Fruit fly (Drosophila melanogaster) whole organism, embryonic: ENCODE data around the gene dpy.

Experiments used
- Atf3 ChIP-seq: fragments of 200-800 bp; sonication (Bioruptor generic); optimal IDR thresholded peaks from 3 replicates; lab custom pipeline; 2016; ENCODE audit warnings: missing biosample characterization, missing genetic modification characterization
- CG10147 ChIP-seq: fragments of 200-800 bp; sonication (Bioruptor generic); optimal IDR thresholded peaks from 2 replicates; lab custom pipeline; 2019; ENCODE audit warnings: missing biosample characterization, mild to moderate bottlenecking, missing genetic modification characterization, moderate library complexity
- CG10431 ChIP-seq: fragments of 200-800 bp; sonication (Bioruptor generic); optimal IDR thresholded peaks from 3 replicates; lab custom pipeline; 2018; ENCODE audit warnings: missing biosample characterization, mild to moderate bottlenecking, missing genetic modification characterization
- CG12071 ChIP-seq: fragments of 200-800 bp; sonication (Bioruptor generic); optimal IDR thresholded peaks from 3 replicates; lab custom pipeline; 2018; ENCODE audit warnings: missing biosample characterization, mild to moderate bottlenecking, missing genetic modification characterization
- CG12769 ChIP-seq: fragments of 200-800 bp; sonication (Bioruptor generic); optimal IDR thresholded peaks from 2 replicates; lab custom pipeline; 2019; ENCODE audit warnings: missing biosample characterization, mild to moderate bottlenecking, missing genetic modification characterization, moderate library complexity
- CG15011 ChIP-seq: fragments of 200-800 bp; sonication (Bioruptor generic); optimal IDR thresholded peaks from 3 replicates; lab custom pipeline; 2018; ENCODE audit warnings: missing biosample characterization, mild to moderate bottlenecking, missing genetic modification characterization
- CG1647 ChIP-seq: fragments of 200-800 bp; sonication (Bioruptor generic); optimal IDR thresholded peaks from 3 replicates; lab custom pipeline; 2016; ENCODE audit warnings: missing biosample characterization, missing genetic modification characterization
- CG16815 ChIP-seq: fragments of 200-800 bp; sonication (Bioruptor generic); optimal IDR thresholded peaks from 3 replicates; lab custom pipeline; 2017; ENCODE audit warnings: missing biosample characterization, mild to moderate bottlenecking, missing genetic modification characterization
- CG1832 ChIP-seq: fragments of 200-800 bp; sonication (Bioruptor generic); optimal IDR thresholded peaks from 2 replicates; lab custom pipeline; 2017; ENCODE audit warnings: missing biosample characterization, mild to moderate bottlenecking, missing genetic modification characterization, inconsistent platforms
- CG2199 ChIP-seq: fragments of 200-800 bp; sonication (Bioruptor generic); IDR thresholded peaks from 3 replicates; pipeline ENCODE4 v1.3.6; 2022; ENCODE audit warnings: missing biosample characterization, missing genetic modification characterization
- CG2678 ChIP-seq: fragments of 200-800 bp; sonication (Bioruptor generic); optimal IDR thresholded peaks from 3 replicates; lab custom pipeline; 2019; ENCODE audit warnings: missing biosample characterization, mild to moderate bottlenecking, missing genetic modification characterization, moderate library complexity
- CG32532 ChIP-seq: fragments of 200-800 bp; sonication (Bioruptor generic); IDR thresholded peaks from 2 replicates; pipeline ENCODE4 v1.3.6; 2022; ENCODE audit warnings: missing biosample characterization, missing genetic modification characterization
- CG34224 ChIP-seq: fragments of 200-800 bp; sonication (Bioruptor generic); IDR thresholded peaks from 3 replicates; pipeline ENCODE4 v1.3.6; 2022; ENCODE audit warnings: missing biosample characterization, missing genetic modification characterization; ENCODE audit not compliant: partially characterized antibody
- CG4282 ChIP-seq: fragments of 200-800 bp; sonication (Bioruptor generic); optimal IDR thresholded peaks from 2 replicates; lab custom pipeline; 2016; ENCODE audit warnings: missing biosample characterization, missing genetic modification characterization
- CG43689 ChIP-seq: fragments of 200-800 bp; sonication (Bioruptor generic); IDR thresholded peaks from 2 replicates; pipeline ENCODE4 v1.3.6; 2022; ENCODE audit warnings: missing biosample characterization, missing genetic modification characterization
- CG4617 ChIP-seq: fragments of 200-800 bp; sonication (Bioruptor generic); optimal IDR thresholded peaks from 3 replicates; lab custom pipeline; 2016; ENCODE audit warnings: missing biosample characterization, missing genetic modification characterization, borderline replicate concordance
- CG7556 ChIP-seq: fragments of 200-800 bp; sonication (Bioruptor generic); optimal IDR thresholded peaks from 2 replicates; lab custom pipeline; 2017; ENCODE audit warnings: missing biosample characterization, mild to moderate bottlenecking, missing genetic modification characterization
- CG7786 ChIP-seq: fragments of 200-800 bp; sonication (Bioruptor generic); optimal IDR thresholded peaks from 2 replicates; lab custom pipeline; 2016; ENCODE audit warnings: missing biosample characterization, missing genetic modification characterization
- CkIIα-i1 ChIP-seq: fragments of 200-800 bp; sonication (Bioruptor generic); IDR thresholded peaks from 2 replicates; pipeline ENCODE4 v1.3.6; 2022; ENCODE audit warnings: missing biosample characterization, missing genetic modification characterization
- Dfd ChIP-seq, 2 experiments: fragments of >200 bp; optimal IDR thresholded peaks; 2 replicates each; lab custom pipeline; 2017; ENCODE audit warnings: missing biosample characterization in 2 of 2, missing genetic modification characterization in 2 of 2
- Doc3 ChIP-seq: fragments of 200-800 bp; sonication (Bioruptor generic); IDR thresholded peaks from 3 replicates; pipeline ENCODE4 v1.3.6; 2022; ENCODE audit warnings: missing biosample characterization, missing genetic modification characterization; ENCODE audit not compliant: partially characterized antibody
- HLH54F ChIP-seq: fragments of 200-800 bp; sonication (Bioruptor generic); optimal IDR thresholded peaks from 3 replicates; lab custom pipeline; 2016; ENCODE audit warnings: missing biosample characterization, missing genetic modification characterization
- Hr78 ChIP-seq, 2 experiments: fragments of 200-800 bp in 1 of 2; fragments of >200 bp in 1 of 2; sonication (Bioruptor generic) in 1 of 2; optimal IDR thresholded peaks; 2 replicates each; lab custom pipeline; 2017 to 2019; ENCODE audit warnings: missing biosample characterization in 2 of 2, missing genetic modification characterization in 2 of 2, mild to moderate bottlenecking in 1 of 2, moderate library complexity in 1 of 2
- NfI ChIP-seq: fragments of 200-800 bp; sonication (Bioruptor generic); optimal IDR thresholded peaks from 3 replicates; lab custom pipeline; 2018; ENCODE audit warnings: missing biosample characterization, mild to moderate bottlenecking, missing genetic modification characterization, moderate library complexity
- Xbp1 ChIP-seq: fragments of 200-800 bp; sonication (Bioruptor generic); optimal IDR thresholded peaks from 3 replicates; lab custom pipeline; 2016; ENCODE audit warnings: missing biosample characterization, mild to moderate bottlenecking, missing genetic modification characterization
- abd-A ChIP-seq: fragments of 200-800 bp; sonication (Bioruptor generic); optimal IDR thresholded peaks from 3 replicates; lab custom pipeline; 2019; ENCODE audit warnings: missing biosample characterization, mild to moderate bottlenecking, missing genetic modification characterization, moderate library complexity
- ara ChIP-seq: fragments of 200-800 bp; sonication (Bioruptor generic); IDR thresholded peaks from 2 replicates; pipeline ENCODE4 v1.3.6; 2022; ENCODE audit warnings: missing biosample characterization, missing genetic modification characterization
- bcd ChIP-seq: fragments of 200-800 bp; sonication (Bioruptor generic); optimal IDR thresholded peaks from 2 replicates; lab custom pipeline; 2017; ENCODE audit warnings: missing biosample characterization, mild to moderate bottlenecking, missing genetic modification characterization
- cas ChIP-seq: fragments of 200-800 bp; sonication (Bioruptor generic); IDR thresholded peaks from 2 replicates; pipeline ENCODE4 v1.3.6; 2022; ENCODE audit warnings: missing biosample characterization, missing genetic modification characterization
- chinmo ChIP-seq: fragments of 200-800 bp; sonication (Bioruptor generic); IDR thresholded peaks from 4 replicates; pipeline ENCODE4 v1.3.6; 2022; ENCODE audit warnings: missing biosample characterization, missing genetic modification characterization; ENCODE audit not compliant: partially characterized antibody
- disco-r ChIP-seq: fragments of 200-800 bp; sonication (Bioruptor generic); optimal IDR thresholded peaks from 2 replicates; lab custom pipeline; 2016; ENCODE audit warnings: missing biosample characterization, missing genetic modification characterization
- dpn ChIP-seq, 2 experiments: fragments of 200-800 bp; sonication (Bioruptor generic); optimal IDR thresholded peaks; 3 replicates each; lab custom pipeline; 2016; ENCODE audit warnings: missing biosample characterization in 2 of 2, missing genetic modification characterization in 2 of 2
- fd64A ChIP-seq: fragments of 200-800 bp; sonication (Bioruptor generic); optimal IDR thresholded peaks from 3 replicates; lab custom pipeline; 2018; ENCODE audit warnings: missing biosample characterization, mild to moderate bottlenecking, missing genetic modification characterization
- grau ChIP-seq: fragments of 200-800 bp; optimal IDR thresholded peaks from 3 replicates; lab custom pipeline; 2019; ENCODE audit warnings: missing biosample characterization, mild to moderate bottlenecking, missing genetic modification characterization, moderate library complexity
- grn ChIP-seq: fragments of 200-800 bp; sonication (Bioruptor generic); optimal IDR thresholded peaks from 3 replicates; lab custom pipeline; 2017; ENCODE audit warnings: missing biosample characterization, missing genetic modification characterization
- hth ChIP-seq: fragments of >200 bp; optimal IDR thresholded peaks from 2 replicates; lab custom pipeline; 2017; ENCODE audit warnings: inconsistent platforms
- ken ChIP-seq: fragments of 200-800 bp; sonication (Bioruptor generic); IDR thresholded peaks from 3 replicates; pipeline ENCODE4 v1.3.6; 2022; ENCODE audit warnings: missing biosample characterization, missing genetic modification characterization
- kni ChIP-seq: fragments of 200-800 bp; sonication (Bioruptor generic); optimal IDR thresholded peaks from 3 replicates; lab custom pipeline; 2017; ENCODE audit warnings: mild to moderate bottlenecking, missing biosample characterization, missing genetic modification reagents, missing genetic modification characterization
- luna ChIP-seq: fragments of 200-800 bp; sonication (Bioruptor generic); optimal IDR thresholded peaks from 2 replicates; lab custom pipeline; 2016; ENCODE audit warnings: missing biosample characterization, missing genetic modification characterization
- nerfin-2 ChIP-seq: fragments of 200-800 bp; sonication (Bioruptor generic); IDR thresholded peaks from 2 replicates; pipeline ENCODE4 v1.3.6; 2022; ENCODE audit warnings: missing biosample characterization, missing genetic modification characterization; ENCODE audit not compliant: partially characterized antibody
- oc ChIP-seq: fragments of 200-800 bp; sonication (Bioruptor generic); optimal IDR thresholded peaks from 2 replicates; lab custom pipeline; 2018; ENCODE audit warnings: missing biosample characterization, mild to moderate bottlenecking, missing genetic modification characterization, moderate library complexity
- onecut ChIP-seq: fragments of 200-800 bp; sonication (Bioruptor generic); IDR thresholded peaks from 2 replicates; pipeline ENCODE4 v1.3.6; 2022; ENCODE audit warnings: missing biosample characterization, missing genetic modification characterization
- otp ChIP-seq: fragments of 200-800 bp; sonication (Bioruptor generic); IDR thresholded peaks from 3 replicates; pipeline ENCODE4, ENCODE4 v1.3.6; 2022; ENCODE audit warnings: missing biosample characterization, missing genetic modification characterization
- sd ChIP-seq: fragments of 200-800 bp; sonication (Bioruptor generic); optimal IDR thresholded peaks from 3 replicates; lab custom pipeline; 2018; ENCODE audit warnings: missing biosample characterization, mild to moderate bottlenecking, missing genetic modification characterization, moderate library complexity
- sens ChIP-seq: fragments of 200-800 bp; sonication (Bioruptor generic); peaks from one replicate; lab custom pipeline; 2016; ENCODE audit warnings: missing biosample characterization, missing genetic modification characterization
- tio ChIP-seq: fragments of 200-800 bp; sonication (Bioruptor generic); optimal IDR thresholded peaks from 2 replicates; lab custom pipeline; 2017; ENCODE audit warnings: missing biosample characterization, missing genetic modification characterization, inconsistent platforms
- trem ChIP-seq: fragments of 200-800 bp; optimal IDR thresholded peaks from 3 replicates; lab custom pipeline; 2019; ENCODE audit warnings: missing biosample characterization, mild to moderate bottlenecking, missing genetic modification characterization, moderate library complexity
- vvl ChIP-seq: fragments of 200-800 bp; sonication (Bioruptor generic); IDR thresholded peaks from 2 replicates; pipeline ENCODE4 v1.3.6; 2022; ENCODE audit warnings: missing biosample characterization, missing genetic modification characterization

dpy gene

DNA sequence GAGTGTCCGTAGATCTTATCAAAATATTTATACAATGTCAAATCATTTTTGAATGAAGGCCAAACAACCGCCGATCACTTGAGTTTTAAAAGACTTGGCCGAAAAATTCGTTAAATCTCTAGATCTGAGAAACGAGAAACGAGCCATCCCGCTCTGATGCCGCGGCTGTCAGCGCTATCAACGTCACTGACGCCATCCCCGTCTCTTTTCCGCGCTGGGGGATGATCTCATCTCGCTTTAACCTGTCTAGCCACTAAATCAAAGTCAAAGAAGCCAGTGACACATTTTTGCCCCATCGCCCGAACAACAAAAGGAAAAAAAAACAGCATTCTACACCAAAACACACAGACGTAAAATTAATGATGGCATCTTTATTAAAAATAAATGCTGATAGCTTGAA, 37.6 kb downstream of the dpy start:
- TF ChIP-seq CG12769 (tag; lab: Kevin White, UChicago) (peak; percentile 9), Atf3 (GFP tag; lab: Kevin White, UChicago) (peak; percentile 19), grn (GFP tag; lab: Kevin White, UChicago) (peak; percentile 46), chinmo (GFP tag; lab: Robert Waterston, UW) (peak; percentile 88; the same call in 2 of the 4 replicates), sd (tag; lab: Kevin White, UChicago) (peak; percentile 79), CG1832 (GFP tag; lab: Kevin White, UChicago) (peak; percentile 50), NfI (GFP tag; lab: Kevin White, UChicago) (no peak), CG1647 (no peak), kni (GFP tag; lab: Kevin White, UChicago) (no peak), abd-A (peak; percentile 49)

DNA sequence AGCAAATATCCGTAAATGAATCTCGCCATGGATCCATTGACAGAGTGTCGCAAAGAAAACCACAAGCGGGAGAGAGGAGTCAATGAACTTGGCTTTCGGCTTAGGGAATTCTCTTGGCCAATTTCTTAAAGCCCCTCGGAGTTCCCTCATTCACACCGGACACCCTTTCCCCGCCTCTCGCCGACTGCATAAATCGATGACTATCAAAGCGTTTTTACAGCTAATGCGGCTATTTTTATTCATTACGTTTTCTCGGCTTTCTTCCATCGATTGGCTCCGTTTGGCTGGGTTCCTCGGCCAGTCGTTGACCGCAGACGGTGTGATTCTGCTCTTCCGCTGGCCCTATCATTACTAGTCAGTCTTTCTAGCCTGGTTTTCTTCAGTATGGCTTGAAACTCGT, 40.8 kb downstream of the dpy start:
- TF ChIP-seq hth (no peak), onecut (GFP tag; lab: Robert Waterston, UW) (peak; percentile 38; the same call in 1 of the 2 replicates), CG4617 (GFP tag; lab: Kevin White, UChicago) (no peak), CG10431 (GFP tag; lab: Kevin White, UChicago) (no peak), CG10147 (GFP tag; lab: Kevin White, UChicago) (no peak), CG16815 (GFP tag; lab: Kevin White, UChicago) (no peak), disco-r (no peak), abd-A (peak; percentile 1), Xbp1 (no peak), Doc3 (GFP tag; lab: Robert Waterston, UW) (no peak), nerfin-2 (GFP tag; lab: Robert Waterston, UW) (no peak), CG2199 (no peak), trem (no peak), CG43689 (GFP tag; lab: Robert Waterston, UW) (no peak), oc (tag; lab: Kevin White, UChicago) (peak; percentile 67), CG34224 (GFP tag; lab: Robert Waterston, UW) (no peak), ken (no peak), dpn (GFP tag; optimal IDR thresholded peaks at IDR 0.05; lab: Kevin White, UChicago) (no peak), CG7786 (GFP tag; lab: Kevin White, UChicago) (no peak), bcd (GFP tag; lab: Kevin White, UChicago) (no peak), CkIIα-i1 (GFP tag; lab: Robert Waterston, UW) (no peak), kni (GFP tag; lab: Kevin White, UChicago) (peak; percentile 36), fd64A (GFP tag; lab: Kevin White, UChicago) (no peak), Dfd (GFP tag; optimal IDR thresholded peaks at IDR 0.05; lab: Kevin White, UChicago) (no peak), CG15011 (no peak), luna (GFP tag; lab: Kevin White, UChicago) (no peak), CG4282 (GFP tag; lab: Kevin White, UChicago) (no peak), sens (GFP tag; lab: Kevin White, UChicago) (no peak), HLH54F (no peak), tio (no peak), grau (tag; lab: Kevin White, UChicago) (no peak), cas (no peak), CG2678 (tag; lab: Kevin White, UChicago) (no peak), CG32532 (no peak), CG7556 (GFP tag; lab: Kevin White, UChicago) (no peak), CG12071 (no peak), otp (GFP tag; lab: Robert Waterston, UW) (no peak), Hr78 (GFP tag; optimal IDR thresholded peaks at IDR 0.05; lab: Kevin White, UChicago) (no peak), vvl (GFP tag; lab: Robert Waterston, UW) (peak; percentile 23; the same call in 1 of the 2 replicates), ara (GFP tag; lab: Robert Waterston, UW) (no peak)
